Worm (Caenorhabditis elegans) whole organism, mixed stage, embryonic: ENCODE measurements around the gene C35D10.6.

Experiments used
- M03D4.4 ChIP-seq: sonication (generic microtip); optimal IDR thresholded peaks from 2 replicates; lab custom pipeline; 2017; ENCODE audit warnings: mild to moderate bottlenecking, missing genetic modification characterization, missing compliant biosample characterization
- bed-3 ChIP-seq: fragments of 200-800 bp; sonication (Bioruptor generic); optimal IDR thresholded peaks from 3 replicates; lab custom pipeline; 2018; ENCODE audit warnings: mild to moderate bottlenecking, missing genetic modification characterization, moderate library complexity, missing compliant biosample characterization
- blmp-1 ChIP-seq: fragments of 150-350 bp; optimal IDR thresholded peaks from 2 replicates; lab custom pipeline; 2014; ENCODE audit warnings: missing biosample characterization, missing genetic modification characterization
- ceh-39 ChIP-seq: fragments of 150-350 bp; optimal IDR thresholded peaks from 2 replicates; lab custom pipeline; 2014; ENCODE audit warnings: missing biosample characterization, missing genetic modification characterization
- ceh-43 ChIP-seq: fragments of 200-800 bp; sonication (Bioruptor generic); optimal IDR thresholded peaks from 2 replicates; lab custom pipeline; 2018; ENCODE audit warnings: mild to moderate bottlenecking, missing genetic modification characterization, moderate library complexity, missing compliant biosample characterization
- ceh-83 ChIP-seq: fragments of 200-800 bp; sonication (Bioruptor generic); optimal IDR thresholded peaks from 2 replicates; lab custom pipeline; 2018; ENCODE audit warnings: mild to moderate bottlenecking, missing genetic modification characterization, missing compliant biosample characterization
- ces-1 ChIP-seq: fragments of 150-350 bp; optimal IDR thresholded peaks from 2 replicates; lab custom pipeline; 2014; ENCODE audit warnings: missing biosample characterization, missing genetic modification reagents, missing genetic modification characterization
- cnd-1 ChIP-seq: fragments of 200-800 bp; sonication (Bioruptor generic); optimal IDR thresholded peaks from 2 replicates; lab custom pipeline; 2018; ENCODE audit warnings: mild to moderate bottlenecking, missing genetic modification characterization, missing compliant biosample characterization
- drap-1 ChIP-seq: fragments of 200-800 bp; sonication (Bioruptor generic); optimal IDR thresholded peaks from 3 replicates; lab custom pipeline; 2018; ENCODE audit warnings: mild to moderate bottlenecking, missing genetic modification characterization, missing compliant biosample characterization
- elt-1 ChIP-seq: sonication (generic microtip); optimal IDR thresholded peaks from 2 replicates; lab custom pipeline; 2017; ENCODE audit warnings: missing genetic modification characterization, mild to moderate bottlenecking, missing compliant biosample characterization, antibody characterized with exemption, moderate library complexity, borderline replicate concordance; ENCODE audit not compliant: insufficient read depth
- elt-3 ChIP-seq: fragments of 150-350 bp; optimal IDR thresholded peaks from 2 replicates; lab custom pipeline; 2014; ENCODE audit warnings: missing biosample characterization, missing genetic modification characterization
- flh-1 ChIP-seq: fragments of 200-800 bp; sonication (Bioruptor generic); optimal IDR thresholded peaks from 2 replicates; lab custom pipeline; 2018; ENCODE audit warnings: mild to moderate bottlenecking, missing genetic modification characterization, moderate library complexity, missing compliant biosample characterization
- ham-2 ChIP-seq: fragments of 200-800 bp; sonication (Bioruptor generic); optimal IDR thresholded peaks from 2 replicates; lab custom pipeline; 2018; ENCODE audit warnings: mild to moderate bottlenecking, missing genetic modification characterization, missing compliant biosample characterization
- hlh-1 ChIP-seq: fragments of 150-350 bp; optimal IDR thresholded peaks from 2 replicates; lab custom pipeline; 2014; ENCODE audit warnings: missing biosample characterization, missing genetic modification reagents, missing genetic modification characterization
- lin-13 ChIP-seq: fragments of 150-350 bp; optimal IDR thresholded peaks from 2 replicates; lab custom pipeline; 2014; ENCODE audit warnings: missing biosample characterization, missing genetic modification characterization
- lin-32 ChIP-seq: fragments of 200-800 bp; sonication (Bioruptor generic); optimal IDR thresholded peaks from 2 replicates; lab custom pipeline; 2018; ENCODE audit warnings: mild to moderate bottlenecking, missing genetic modification characterization, missing compliant biosample characterization
- lsy-2 ChIP-seq: fragments of 150-350 bp; optimal IDR thresholded peaks from 2 replicates; lab custom pipeline; 2014; ENCODE audit warnings: missing biosample characterization, missing genetic modification characterization
- mab-5 ChIP-seq: fragments of 150-350 bp; optimal IDR thresholded peaks from 2 replicates; lab custom pipeline; 2014; ENCODE audit warnings: missing biosample characterization, missing genetic modification characterization
- mep-1 ChIP-seq: fragments of 150-350 bp; optimal IDR thresholded peaks from 2 replicates; lab custom pipeline; 2017; ENCODE audit warnings: missing biosample characterization, missing genetic modification reagents, missing genetic modification characterization, inconsistent platforms
- mls-2 ChIP-seq: sonication (generic microtip); optimal IDR thresholded peaks from 2 replicates; lab custom pipeline; 2016; ENCODE audit warnings: mild to moderate bottlenecking, missing genetic modification characterization, moderate library complexity, missing compliant biosample characterization
- nhr-12 ChIP-seq: fragments of 150-350 bp; optimal IDR thresholded peaks from 2 replicates; lab custom pipeline; 2014; ENCODE audit warnings: missing biosample characterization, missing genetic modification characterization
- nhr-2 ChIP-seq: fragments of 150-350 bp; optimal IDR thresholded peaks from 2 replicates; lab custom pipeline; 2014; ENCODE audit warnings: missing biosample characterization, missing genetic modification characterization
- nhr-237 ChIP-seq: fragments of 150-350 bp; optimal IDR thresholded peaks from 2 replicates; lab custom pipeline; 2014; ENCODE audit warnings: missing biosample characterization, missing genetic modification characterization
- nhr-28 ChIP-seq: fragments of 150-350 bp; optimal IDR thresholded peaks from 2 replicates; lab custom pipeline; 2014; ENCODE audit warnings: missing biosample characterization, missing genetic modification characterization
- nhr-76 ChIP-seq: sonication (generic microtip); optimal IDR thresholded peaks from 2 replicates; lab custom pipeline; 2017; ENCODE audit warnings: missing biosample characterization, missing genetic modification characterization
- pha-4 ChIP-seq: fragments of 150-350 bp; optimal IDR thresholded peaks from 2 replicates; lab custom pipeline; 2018; ENCODE audit warnings: missing biosample characterization, missing genetic modification reagents, missing genetic modification characterization
- snpc-4 ChIP-seq: fragments of 150-350 bp; optimal IDR thresholded peaks from 2 replicates; lab custom pipeline; 2014; ENCODE audit warnings: missing biosample characterization, missing genetic modification characterization
- tbx-8 ChIP-seq: fragments of 200-800 bp; sonication (Bioruptor generic); optimal IDR thresholded peaks from 2 replicates; lab custom pipeline; 2018; ENCODE audit warnings: mild to moderate bottlenecking, missing genetic modification characterization, moderate library complexity, missing compliant biosample characterization
- unc-39 ChIP-seq: fragments of 150-350 bp; optimal IDR thresholded peaks from 2 replicates; lab custom pipeline; 2014; ENCODE audit warnings: missing biosample characterization, missing genetic modification characterization
- unc-62 ChIP-seq: fragments of 150-350 bp; optimal IDR thresholded peaks from 2 replicates; lab custom pipeline; 2014; ENCODE audit warnings: missing biosample characterization, missing genetic modification reagents, missing genetic modification characterization
- zip-8 ChIP-seq: fragments of 150-350 bp; optimal IDR thresholded peaks from 2 replicates; lab custom pipeline; 2014; ENCODE audit warnings: missing biosample characterization, missing genetic modification characterization
- ztf-11 ChIP-seq: fragments of 150-350 bp; optimal IDR thresholded peaks from 2 replicates; lab custom pipeline; 2014; ENCODE audit warnings: missing biosample characterization, missing genetic modification characterization

The C35D10.6 gene

DNA sequence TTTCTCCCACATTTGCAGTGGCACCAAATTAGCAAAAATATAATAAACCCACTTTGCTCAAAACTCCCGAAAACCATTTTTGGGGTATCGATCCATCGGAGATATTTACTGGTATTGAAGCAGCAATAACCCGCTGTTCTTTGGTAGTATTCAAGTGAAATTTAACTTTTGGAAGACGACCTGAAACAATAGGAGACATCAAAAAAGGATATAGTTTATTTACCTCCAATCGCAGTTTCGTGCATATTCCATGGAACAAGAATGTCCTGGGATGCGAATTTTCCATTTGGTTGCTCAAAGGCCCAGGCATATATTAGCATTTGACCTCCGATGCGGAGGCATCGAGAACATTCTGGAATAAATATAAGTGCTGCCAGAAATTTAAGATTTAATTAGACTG is 14.3 kb downstream of the C35D10.6 start:
- TF ChIP-seq flh-1 (no peak), zip-8 (tag; lab: Kevin White, UChicago) (no peak), drap-1 (no peak), lin-32 (GFP tag; lab: Kevin White, UChicago) (no peak), ztf-11 (tag; lab: Kevin White, UChicago) (no peak), bed-3 (GFP tag; lab: Kevin White, UChicago) (no peak), ceh-43 (GFP tag; lab: Kevin White, UChicago) (no peak), mep-1 (tag; lab: Kevin White, UChicago) (no peak), nhr-237 (no peak), mab-5 (tag; lab: Kevin White, UChicago) (no peak), tbx-8 (no peak), M03D4.4 (tag; lab: Kevin White, UChicago) (no peak), nhr-2 (tag; lab: Kevin White, UChicago) (no peak)

DNA sequence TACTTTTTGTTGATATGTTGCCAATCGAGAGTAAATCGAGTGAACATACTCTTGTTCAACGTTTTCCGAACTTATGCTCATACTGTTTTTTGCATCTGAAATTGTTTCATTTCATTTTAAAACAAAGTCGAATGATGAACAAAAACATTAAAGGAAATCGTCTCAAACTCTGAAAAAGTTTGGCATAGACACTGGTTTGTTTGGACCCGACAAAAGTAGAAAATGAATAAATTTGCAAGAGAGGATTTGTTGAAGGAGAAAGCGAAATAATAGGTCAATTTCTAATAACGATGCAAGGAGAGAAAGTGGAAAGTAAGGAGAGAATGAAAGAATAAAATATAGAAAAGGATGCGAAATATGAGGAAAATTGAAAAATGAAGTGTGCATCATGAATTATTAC is 15.5 kb downstream of the C35D10.6 start, which contains the start of gene C35D10.12:
Gene C35D10.12, minus strand, starts transcription at position 101 of the 400 bp plus-strand sequence.
- TF ChIP-seq mls-2 (tag; lab: Kevin White, UChicago), result no peak
- no peak for TF ChIP-seq elt-3 (tag; lab: Kevin White, UChicago)
- TF ChIP-seq hlh-1 (tag; lab: Kevin White, UChicago), result no peak
- no peak for TF ChIP-seq elt-1 (tag; lab: Kevin White, UChicago)
- TF ChIP-seq nhr-76 (tag; lab: Kevin White, UChicago), result no peak
- no peak for TF ChIP-seq ham-2 (GFP tag; lab: Kevin White, UChicago)
- no peak for TF ChIP-seq snpc-4 (tag; lab: Kevin White, UChicago)
- TF ChIP-seq pha-4 (tag; lab: Kevin White, UChicago), result no peak
- TF ChIP-seq tbx-8, result no peak
- TF ChIP-seq ceh-39, result no peak
- TF ChIP-seq cnd-1 (tag; lab: Kevin White, UChicago), result no peak
- TF ChIP-seq unc-39 (tag; lab: Kevin White, UChicago), result no peak
- TF ChIP-seq blmp-1 (tag; lab: Kevin White, UChicago), result no peak
- TF ChIP-seq nhr-2 (tag; lab: Kevin White, UChicago), result no peak
- TF ChIP-seq nhr-237, result no peak
- TF ChIP-seq mab-5 (tag; lab: Kevin White, UChicago), result no peak
- no peak for TF ChIP-seq ceh-83 (GFP tag; lab: Kevin White, UChicago)
- TF ChIP-seq ztf-11 (tag; lab: Kevin White, UChicago), result no peak
- no peak for TF ChIP-seq lin-13 (tag; lab: Kevin White, UChicago)
- TF ChIP-seq ceh-43 (GFP tag; lab: Kevin White, UChicago), result no peak

DNA sequence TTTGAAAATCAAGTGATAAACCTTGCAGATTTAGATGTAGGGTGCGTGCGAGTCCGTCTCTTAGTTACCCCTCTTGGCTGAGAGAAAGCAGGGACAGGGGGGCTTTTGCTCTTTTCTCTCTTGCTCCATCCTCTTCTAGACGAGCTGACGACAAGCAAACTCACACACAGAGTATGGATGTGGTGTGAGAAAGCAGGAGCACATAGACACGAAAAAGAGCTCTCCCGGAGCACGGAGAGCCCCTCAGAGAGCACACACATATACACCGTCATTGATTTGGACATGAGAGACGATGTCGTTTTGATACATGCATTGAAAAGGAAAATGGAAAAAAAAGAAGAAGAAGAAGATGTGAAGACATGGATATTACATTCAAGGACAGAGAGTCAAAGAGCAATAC is 16.5 kb downstream of the C35D10.6 start:
- TF ChIP-seq unc-62 (GFP tag; lab: Kevin White, UChicago), result no peak
- peak; percentile 21 for TF ChIP-seq ces-1 (GFP tag; lab: Kevin White, UChicago)
- TF ChIP-seq, all 35 proteins: peak for 1

DNA sequence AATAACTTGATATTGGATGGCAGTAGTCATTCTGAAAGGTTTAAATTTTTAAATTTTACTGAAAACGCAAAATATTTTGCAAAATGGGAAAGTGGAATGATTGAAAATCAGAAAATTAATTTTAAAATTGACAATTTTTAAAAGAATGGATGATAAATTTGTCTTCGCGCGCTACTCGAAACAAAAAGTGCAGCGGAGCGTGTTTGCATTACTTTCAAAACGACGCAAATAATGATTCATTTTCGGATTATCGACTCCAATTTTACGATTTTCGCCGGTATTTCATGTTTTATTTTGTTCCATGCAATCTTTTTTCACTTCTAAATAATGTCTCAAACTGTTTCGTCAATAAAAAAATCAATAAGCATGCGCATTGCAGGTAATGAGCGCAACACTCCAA is 19.1 kb downstream of the C35D10.6 start, which contains the start of the genes tost-1 and arx-6:
Gene tost-1, minus strand, starts transcription at position 31 of the 400 bp plus-strand sequence.
Gene arx-6, plus strand, starts transcription at position 378 of the 400 bp plus-strand sequence.
- peak; percentile 19 for TF ChIP-seq pha-4 (tag; lab: Kevin White, UChicago)
- no peak for TF ChIP-seq zip-8 (tag; lab: Kevin White, UChicago)
- TF ChIP-seq lsy-2 (tag; lab: Kevin White, UChicago), result peak; percentile 37
- TF ChIP-seq bed-3 (GFP tag; lab: Kevin White, UChicago), result no peak
- no peak for TF ChIP-seq nhr-12
- TF ChIP-seq mep-1 (tag; lab: Kevin White, UChicago), result peak; percentile 50

DNA sequence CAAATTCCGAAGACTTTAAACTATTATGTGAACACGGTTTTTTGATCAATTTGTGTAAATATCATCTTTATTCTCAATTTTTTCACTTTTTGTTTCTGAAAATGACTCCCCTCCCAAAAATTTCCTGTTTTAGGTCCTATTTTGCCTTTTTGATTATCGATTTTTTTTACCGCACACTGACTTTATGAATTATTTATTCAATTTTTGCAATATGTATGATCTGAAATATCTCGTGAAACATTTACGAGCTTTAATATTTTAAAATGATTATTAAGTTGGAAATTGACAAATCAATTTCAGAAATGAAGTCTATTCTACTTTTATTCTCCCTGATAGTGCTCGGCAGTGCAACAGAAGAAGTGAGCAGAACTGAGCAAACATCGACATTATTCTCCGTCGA is 20.3 kb downstream of the C35D10.6 start, which contains the start of gene C35D10.1:
Gene C35D10.1, plus strand, starts transcription at position 301 of the 400 bp plus-strand sequence.
- no peak for TF ChIP-seq pha-4 (tag; lab: Kevin White, UChicago)
- no peak for TF ChIP-seq ham-2 (GFP tag; lab: Kevin White, UChicago)
- no peak for TF ChIP-seq unc-62 (GFP tag; lab: Kevin White, UChicago)
- TF ChIP-seq ces-1 (GFP tag; lab: Kevin White, UChicago), result no peak
- TF ChIP-seq nhr-12, result no peak
- no peak for TF ChIP-seq blmp-1 (tag; lab: Kevin White, UChicago)
- TF ChIP-seq nhr-28 (tag; lab: Kevin White, UChicago), result no peak
- no peak for TF ChIP-seq elt-3 (tag; lab: Kevin White, UChicago)
- no peak for TF ChIP-seq ceh-39
- no peak for TF ChIP-seq flh-1
- TF ChIP-seq ztf-11 (tag; lab: Kevin White, UChicago), result no peak
- no peak for TF ChIP-seq mls-2 (tag; lab: Kevin White, UChicago)
- TF ChIP-seq mab-5 (tag; lab: Kevin White, UChicago), result no peak
- no peak for TF ChIP-seq M03D4.4 (tag; lab: Kevin White, UChicago)
- no peak for TF ChIP-seq drap-1
- TF ChIP-seq lin-32 (GFP tag; lab: Kevin White, UChicago), result no peak
- no peak for TF ChIP-seq nhr-76 (tag; lab: Kevin White, UChicago)
- TF ChIP-seq, all 35 proteins: peak for 0
